Fruit fly (Drosophila melanogaster) whole organism, pupa: ENCODE data around the gene CG31921.

Experiments
- CG10348 ChIP-seq: fragments of 200-800 bp; sonication (Bioruptor generic); IDR thresholded peaks from 2 replicates; pipeline ENCODE4 v1.3.6; 2022; ENCODE audit warnings: missing biosample characterization, missing genetic modification characterization
- CG12605 ChIP-seq: fragments of 200-800 bp; sonication (Bioruptor generic); IDR thresholded peaks from 2 replicates; pipeline ENCODE4 v1.3.6; 2022; ENCODE audit warnings: missing biosample characterization, missing genetic modification characterization
- CG13204 ChIP-seq: fragments of 200-800 bp; sonication (Bioruptor generic); optimal IDR thresholded peaks from 2 replicates; lab custom pipeline; 2018; ENCODE audit warnings: missing biosample characterization, mild to moderate bottlenecking, missing genetic modification characterization, moderate library complexity
- CG14655 ChIP-seq: fragments of 200-800 bp; sonication (Bioruptor generic); optimal IDR thresholded peaks from 3 replicates; lab custom pipeline; 2017; ENCODE audit warnings: mild to moderate bottlenecking, missing biosample characterization, missing genetic modification reagents, missing genetic modification characterization
- CG15710 ChIP-seq: fragments of 200-800 bp; sonication (Bioruptor generic); optimal IDR thresholded peaks from 2 replicates; lab custom pipeline; 2018; ENCODE audit warnings: missing biosample characterization, mild to moderate bottlenecking, missing genetic modification characterization, moderate library complexity
- CG17806 ChIP-seq: fragments of 200-800 bp; sonication (Bioruptor generic); optimal IDR thresholded peaks from 2 replicates; lab custom pipeline; 2018; ENCODE audit warnings: missing biosample characterization, mild to moderate bottlenecking, missing genetic modification characterization, moderate library complexity
- CG32121 ChIP-seq: fragments of 200-800 bp; sonication (Bioruptor generic); IDR thresholded peaks from 2 replicates; pipeline ENCODE4 v1.3.6; 2022; ENCODE audit warnings: missing biosample characterization, missing genetic modification characterization
- CG34367 ChIP-seq: fragments of 200-800 bp; sonication (Bioruptor generic); optimal IDR thresholded peaks from 2 replicates; lab custom pipeline; 2018; ENCODE audit warnings: missing biosample characterization, mild to moderate bottlenecking, missing genetic modification characterization
- CG4496 ChIP-seq: fragments of 200-800 bp; sonication (Bioruptor generic); IDR thresholded peaks from 3 replicates; pipeline ENCODE4 v1.3.6; 2022; ENCODE audit warnings: missing biosample characterization, missing genetic modification characterization
- CG8159 ChIP-seq: fragments of 200-800 bp; sonication (Bioruptor generic); optimal IDR thresholded peaks from 3 replicates; lab custom pipeline; 2018; ENCODE audit warnings: missing biosample characterization, mild to moderate bottlenecking, missing genetic modification characterization, moderate library complexity
- CG8301 ChIP-seq: fragments of 200-800 bp; sonication (Bioruptor generic); optimal IDR thresholded peaks from 2 replicates; lab custom pipeline; 2018; ENCODE audit warnings: missing biosample characterization, mild to moderate bottlenecking, missing genetic modification characterization
- CG9948 ChIP-seq: fragments of 200-800 bp; sonication (Bioruptor generic); optimal IDR thresholded peaks from 2 replicates; lab custom pipeline; 2018; ENCODE audit warnings: missing biosample characterization, mild to moderate bottlenecking, missing genetic modification characterization, moderate library complexity
- D1 ChIP-seq: fragments of 200-800 bp; sonication (Bioruptor generic); optimal IDR thresholded peaks from 2 replicates; lab custom pipeline; 2018; ENCODE audit warnings: missing biosample characterization, mild to moderate bottlenecking, missing genetic modification characterization, moderate library complexity
- EcR ChIP-seq: fragments of 200-800 bp; sonication (Bioruptor generic); optimal IDR thresholded peaks from 3 replicates; lab custom pipeline; 2019; ENCODE audit warnings: missing biosample characterization, missing genetic modification characterization, mild to moderate bottlenecking, moderate library complexity, missing genetic modification reagents
- Ets98B ChIP-seq: fragments of 200-800 bp; sonication (Bioruptor generic); IDR thresholded peaks from 2 replicates; pipeline ENCODE4 v1.3.6; 2022; ENCODE audit warnings: missing biosample characterization, missing genetic modification characterization
- Pif1A ChIP-seq: fragments of 200-800 bp; sonication (Bioruptor generic); optimal IDR thresholded peaks from 3 replicates; lab custom pipeline; 2016; ENCODE audit warnings: missing biosample characterization, missing genetic modification characterization
- Pif1B ChIP-seq: fragments of 200-800 bp; sonication (Bioruptor generic); optimal IDR thresholded peaks from 3 replicates; lab custom pipeline; 2016; ENCODE audit warnings: missing biosample characterization, missing genetic modification characterization
- Snoo ChIP-seq: fragments of 200-800 bp; sonication (Bioruptor generic); optimal IDR thresholded peaks from 3 replicates; lab custom pipeline; 2017; ENCODE audit warnings: missing biosample characterization, mild to moderate bottlenecking, missing genetic modification characterization, inconsistent platforms
- fd96Ca ChIP-seq: fragments of 200-800 bp; sonication (Bioruptor generic); IDR thresholded peaks from 3 replicates; pipeline ENCODE4 v1.3.6; 2022; ENCODE audit warnings: missing biosample characterization, missing genetic modification characterization
- gl ChIP-seq: fragments of 200-800 bp; sonication (Bioruptor generic); optimal IDR thresholded peaks from 2 replicates; lab custom pipeline; 2018; ENCODE audit warnings: missing biosample characterization, mild to moderate bottlenecking, missing genetic modification characterization
- rn ChIP-seq: fragments of 200-800 bp; sonication (Bioruptor generic); IDR thresholded peaks from 2 replicates; pipeline ENCODE4 v1.3.6; 2022; ENCODE audit warnings: missing biosample characterization, missing genetic modification characterization

The CG31921 gene

DNA sequence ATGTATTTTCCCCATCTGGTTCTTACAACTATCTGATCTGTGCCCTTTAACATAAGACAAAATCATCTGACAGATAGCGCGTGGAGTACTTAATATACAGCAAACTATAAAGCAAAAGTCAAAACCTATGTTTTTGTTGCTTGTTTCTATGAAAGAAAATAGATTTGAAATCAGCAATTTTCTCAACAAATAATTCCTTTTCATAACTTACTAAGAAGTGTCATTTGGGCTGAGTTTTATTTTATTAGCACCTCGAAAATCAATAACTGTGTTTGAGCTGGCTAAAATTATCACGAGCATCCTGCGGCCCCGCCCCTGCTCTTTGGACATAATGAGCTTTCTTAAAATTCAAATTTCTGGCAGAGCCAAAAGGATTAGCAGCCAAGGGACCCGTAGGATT is at the start of gene CG31921:
CG31921 (minus strand) TSS at position 101 of the 400 bp plus-strand sequence.
- no peak for TF ChIP-seq CG14655 (GFP tag; lab: Kevin White, UChicago)
- TF ChIP-seq Pif1B (GFP tag; lab: Kevin White, UChicago) = no peak
- TF ChIP-seq rn = no peak
- no peak for TF ChIP-seq CG17806 (tag; lab: Kevin White, UChicago)
- no peak for TF ChIP-seq EcR (GFP tag; lab: Kevin White, UChicago)
- TF ChIP-seq CG34367 = no peak

DNA sequence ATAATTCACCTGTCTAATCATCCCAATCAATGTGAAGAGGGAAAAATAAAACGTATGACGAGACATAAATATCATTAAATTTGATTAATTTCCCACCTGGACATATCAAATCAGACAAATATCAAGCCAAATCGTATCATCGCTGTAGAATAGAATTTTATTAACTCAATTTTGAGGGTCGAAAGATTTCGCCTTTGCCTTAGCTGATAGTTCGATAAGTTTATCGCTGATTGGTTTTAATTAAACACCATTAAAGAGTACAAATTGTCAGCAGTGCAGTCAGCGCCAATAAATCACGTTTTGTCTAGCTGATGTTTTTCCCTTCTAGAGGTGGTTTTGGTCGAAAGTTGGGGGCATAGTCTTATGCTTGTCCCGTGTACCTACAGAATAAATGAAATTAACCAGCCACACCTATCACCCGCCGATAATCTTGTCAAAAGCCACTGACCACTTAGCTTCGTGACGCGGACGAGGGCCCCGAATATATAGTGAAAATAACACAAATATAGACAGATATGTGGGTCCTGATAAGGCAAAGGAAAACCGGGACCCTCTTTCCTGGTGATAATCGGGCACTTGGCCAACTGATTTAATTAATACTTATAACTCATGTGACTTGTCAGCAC is 46.8 kb upstream of the CG31921 start:
- TF ChIP-seq rn (no peak), D1 (tag; lab: Kevin White, UChicago) (no peak), Pif1A (no peak), CG4496 (GFP tag; lab: Robert Waterston, UW) (no peak), CG32121 (no peak), CG14655 (GFP tag; lab: Kevin White, UChicago) (no peak), CG9948 (tag; lab: Kevin White, UChicago) (no peak), gl (no peak), CG8159 (tag; lab: Kevin White, UChicago) (no peak), CG12605 (no peak), Pif1B (GFP tag; lab: Kevin White, UChicago) (no peak), CG13204 (GFP tag; lab: Kevin White, UChicago) (no peak), CG15710 (tag; lab: Kevin White, UChicago) (no peak), EcR (GFP tag; lab: Kevin White, UChicago) (no peak), CG34367 (no peak)

DNA sequence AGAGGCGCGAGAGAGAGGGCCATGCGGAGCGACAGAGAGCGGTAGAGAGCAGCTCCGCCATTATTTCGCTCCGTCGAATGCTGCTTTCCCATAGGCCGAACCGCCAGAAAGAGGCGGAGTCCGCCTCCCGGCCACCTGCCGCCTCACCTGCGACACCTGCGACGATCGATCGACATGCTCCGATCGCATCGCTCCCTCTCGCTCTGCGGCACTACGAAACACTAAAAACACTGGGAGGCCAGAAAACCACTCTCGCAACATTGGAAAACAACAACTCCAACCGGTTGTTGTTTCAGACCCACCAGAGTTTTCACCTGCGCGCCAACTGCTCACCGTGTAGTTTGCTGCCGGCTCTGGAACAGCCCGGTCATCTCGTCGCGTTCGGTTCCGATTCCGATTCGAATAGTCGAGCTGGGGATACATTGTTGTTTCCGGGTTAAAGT is 45.7 kb upstream of the CG31921 start, which contains the start of gene al:
al (plus strand) TSS at position 333 of the 443 bp plus-strand sequence.
- TF ChIP-seq CG34367 (no peak), CG32121 (peak; percentile 18; the same call in 1 of the 2 replicates), CG10348 (no peak), EcR (GFP tag; lab: Kevin White, UChicago) (peak; percentile 18), CG4496 (GFP tag; lab: Robert Waterston, UW) (0 out of 3 replicates have a peak, but pooled peaks have one; percentile 36)

DNA sequence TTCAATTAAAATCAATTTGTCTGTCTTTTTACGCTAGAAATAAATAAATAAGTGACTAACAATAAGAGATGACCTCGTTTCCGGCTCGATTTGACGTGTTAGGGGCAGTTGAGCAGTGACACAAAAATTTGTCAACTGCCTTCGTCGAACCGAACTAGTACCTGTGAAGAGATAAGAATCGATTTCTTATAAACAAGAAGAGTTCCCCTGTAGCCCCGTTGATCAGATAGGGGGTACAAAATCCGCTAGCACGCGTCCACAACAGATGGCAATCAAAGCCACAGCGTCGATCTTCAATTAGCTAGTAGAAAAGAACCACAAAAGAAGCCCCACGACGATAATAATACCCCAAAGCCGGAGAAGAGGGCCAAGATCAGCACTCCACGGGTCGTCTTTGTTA is 39.6 kb upstream of the CG31921 start:
- TF ChIP-seq CG15710 (tag; lab: Kevin White, UChicago) = no peak
- no peak for TF ChIP-seq EcR (GFP tag; lab: Kevin White, UChicago)
- no peak for TF ChIP-seq CG8301 (tag; lab: Kevin White, UChicago)
- TF ChIP-seq CG32121 = no peak
- no peak for TF ChIP-seq CG17806 (tag; lab: Kevin White, UChicago)
- no peak for TF ChIP-seq CG4496 (GFP tag; lab: Robert Waterston, UW)
- TF ChIP-seq CG10348 = no peak
- TF ChIP-seq D1 (tag; lab: Kevin White, UChicago) = no peak
- no peak for TF ChIP-seq CG12605
- no peak for TF ChIP-seq rn
- TF ChIP-seq fd96Ca (GFP tag; lab: Robert Waterston, UW) = no peak
- TF ChIP-seq Ets98B (GFP tag; lab: Robert Waterston, UW) = no peak
- TF ChIP-seq Snoo = no peak

DNA sequence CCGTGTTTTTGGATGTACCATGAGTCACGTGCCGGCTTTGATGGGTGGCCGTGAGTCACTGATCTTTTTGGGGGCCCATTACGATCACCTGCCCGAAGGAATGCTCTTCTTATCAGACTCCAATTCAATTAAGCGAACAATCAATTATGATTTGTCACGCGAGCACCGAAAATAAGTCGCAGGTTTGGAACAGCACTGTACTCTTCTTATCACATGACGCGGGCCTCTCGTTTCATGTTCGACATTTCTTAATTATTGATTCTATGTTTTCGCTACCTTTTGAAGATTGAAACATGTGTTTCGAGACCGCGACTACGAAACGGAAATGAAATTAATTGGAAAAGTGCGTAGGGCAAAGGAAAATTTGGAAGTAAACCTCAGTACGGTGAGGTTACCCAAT is 37.7 kb upstream of the CG31921 start:
- no peak for TF ChIP-seq CG12605
- TF ChIP-seq CG10348 = no peak
- TF ChIP-seq CG17806 (tag; lab: Kevin White, UChicago) = no peak
- TF ChIP-seq Pif1B (GFP tag; lab: Kevin White, UChicago) = no peak
- no peak for TF ChIP-seq CG8301 (tag; lab: Kevin White, UChicago)
- TF ChIP-seq CG8159 (tag; lab: Kevin White, UChicago) = no peak
- TF ChIP-seq, all 21 proteins: peak for 0

DNA sequence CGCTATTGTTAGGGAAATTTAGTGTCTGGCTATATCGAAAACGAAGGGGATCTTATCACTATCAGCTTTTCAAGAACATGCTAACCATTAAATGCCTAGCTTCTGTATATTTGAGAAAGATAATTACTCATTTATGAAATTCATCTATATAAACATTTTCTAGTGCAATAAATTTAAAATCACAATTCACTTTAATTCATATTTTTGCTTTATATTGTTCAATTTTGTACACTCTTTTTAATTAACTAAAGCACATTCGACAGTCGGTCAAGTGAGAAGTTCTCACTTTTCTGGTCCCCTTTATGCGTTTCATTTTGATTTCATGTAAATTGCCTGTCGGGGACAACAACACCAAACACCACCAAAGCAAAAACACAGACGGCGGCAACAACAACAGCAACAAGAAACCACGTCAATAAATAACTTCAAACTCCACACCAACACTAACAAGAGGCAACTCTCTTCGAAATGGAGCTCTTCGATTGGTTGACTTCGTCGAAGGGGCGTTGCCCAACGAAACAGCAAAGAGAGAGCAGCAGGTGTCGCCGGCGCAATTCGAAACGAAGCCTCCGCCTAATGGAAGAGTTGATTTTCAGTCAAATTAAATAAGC is 36.4 kb upstream of the CG31921 start:
- TF ChIP-seq CG32121 = no peak
- no peak for TF ChIP-seq CG34367
- no peak for TF ChIP-seq CG8301 (tag; lab: Kevin White, UChicago)
- TF ChIP-seq CG14655 (GFP tag; lab: Kevin White, UChicago) = no peak
- TF ChIP-seq EcR (GFP tag; lab: Kevin White, UChicago) = no peak
- TF ChIP-seq CG12605 = no peak
- TF ChIP-seq Ets98B (GFP tag; lab: Robert Waterston, UW) = no peak
- no peak for TF ChIP-seq D1 (tag; lab: Kevin White, UChicago)
- no peak for TF ChIP-seq CG4496 (GFP tag; lab: Robert Waterston, UW)
- TF ChIP-seq CG17806 (tag; lab: Kevin White, UChicago) = no peak
- TF ChIP-seq CG9948 (tag; lab: Kevin White, UChicago) = no peak
- TF ChIP-seq rn = no peak
- TF ChIP-seq Pif1A = no peak
- TF ChIP-seq Snoo = no peak
- no peak for TF ChIP-seq fd96Ca (GFP tag; lab: Robert Waterston, UW)
- TF ChIP-seq CG8159 (tag; lab: Kevin White, UChicago) = no peak
- TF ChIP-seq, all 21 proteins: peak for 0

DNA sequence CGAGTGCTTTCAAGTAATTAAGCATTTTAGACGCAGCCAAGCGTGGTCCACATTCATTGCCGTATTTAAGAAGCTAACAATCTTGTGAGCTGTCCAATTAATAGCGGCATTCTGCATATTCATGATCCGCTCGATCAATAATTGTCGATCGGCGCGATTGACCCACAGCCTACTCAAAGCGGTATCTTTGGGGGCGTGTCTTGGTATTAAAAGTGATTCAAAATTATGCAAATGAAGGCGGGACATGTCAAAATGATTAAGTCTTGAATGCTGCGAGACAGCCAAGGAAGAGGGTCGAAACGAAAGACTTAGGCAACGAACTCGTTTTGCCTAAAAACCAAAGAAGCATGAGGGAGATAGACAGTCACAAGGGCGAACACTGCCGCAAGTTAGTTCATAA is 34.7 kb upstream of the CG31921 start:
- TF ChIP-seq CG17806 (tag; lab: Kevin White, UChicago) = no peak
- no peak for TF ChIP-seq gl
